Fruit fly (Drosophila melanogaster) whole organism, embryonic: ENCODE measurements around the gene toe.

ENCODE experiments used
- Asciz ChIP-seq: fragments of 200-800 bp; sonication (Bioruptor generic); optimal IDR thresholded peaks from 2 replicates; lab custom pipeline; 2017; ENCODE audit warnings: missing biosample characterization, mild to moderate bottlenecking, missing genetic modification characterization, missing genetic modification reagents
- Awh ChIP-seq: fragments of 200-800 bp; sonication (Bioruptor generic); IDR thresholded peaks from 2 replicates; pipeline ENCODE4, ENCODE4 v1.3.6; 2022; ENCODE audit warnings: missing biosample characterization, missing genetic modification characterization
- B-H1 ChIP-seq: fragments of 200-800 bp; sonication (Bioruptor generic); IDR thresholded peaks from 3 replicates; pipeline ENCODE4 v1.3.6; 2022; ENCODE audit warnings: missing biosample characterization, missing genetic modification characterization
- Blimp-1 ChIP-seq: fragments of 200-800 bp; sonication (Bioruptor generic); optimal IDR thresholded peaks from 3 replicates; lab custom pipeline; 2018; ENCODE audit warnings: missing biosample characterization, missing genetic modification characterization, mild to moderate bottlenecking, moderate library complexity, missing genetic modification reagents
- CG10543 ChIP-seq: fragments of 200-800 bp; sonication (Bioruptor generic); optimal IDR thresholded peaks from 3 replicates; lab custom pipeline; 2017; ENCODE audit warnings: missing biosample characterization, mild to moderate bottlenecking, missing genetic modification characterization, moderate library complexity
- CG10959 ChIP-seq: fragments of 200-800 bp; sonication (Bioruptor generic); IDR thresholded peaks from 2 replicates; pipeline ENCODE4 v1.3.6; 2022; ENCODE audit warnings: missing biosample characterization, missing genetic modification characterization
- CG11093 ChIP-seq: fragments of 200-800 bp; sonication (Bioruptor generic); IDR thresholded peaks from 3 replicates; pipeline ENCODE4 v1.3.6; 2022; ENCODE audit warnings: missing biosample characterization, missing genetic modification characterization
- CG13123 ChIP-seq: fragments of 200-800 bp; sonication (Bioruptor generic); optimal IDR thresholded peaks from 2 replicates; lab custom pipeline; 2016; ENCODE audit warnings: missing biosample characterization, missing genetic modification characterization
- CG2712 ChIP-seq: fragments of 200-800 bp; optimal IDR thresholded peaks from 3 replicates; lab custom pipeline; 2019; ENCODE audit warnings: missing biosample characterization, mild to moderate bottlenecking, missing genetic modification characterization, moderate library complexity
- CG34422 ChIP-seq: fragments of 200-800 bp; sonication (Bioruptor generic); IDR thresholded peaks from 3 replicates; pipeline ENCODE4 v1.3.6; 2022; ENCODE audit warnings: missing biosample characterization, missing genetic modification characterization
- CG4730 ChIP-seq: fragments of 200-800 bp; sonication (Bioruptor generic); IDR thresholded peaks from 2 replicates; pipeline ENCODE4 v1.3.6; 2022; ENCODE audit warnings: missing biosample characterization, missing genetic modification characterization
- CG8359 ChIP-seq: fragments of 200-800 bp; sonication (Bioruptor generic); optimal IDR thresholded peaks from 2 replicates; lab custom pipeline; 2017; ENCODE audit warnings: missing biosample characterization, mild to moderate bottlenecking, missing genetic modification characterization, borderline replicate concordance
- CG8478 ChIP-seq: fragments of >200 bp; optimal IDR thresholded peaks from 2 replicates; lab custom pipeline; 2018
- Dbx ChIP-seq: fragments of 200-800 bp; sonication (Bioruptor generic); IDR thresholded peaks from 3 replicates; pipeline ENCODE4 v1.3.6; 2022; ENCODE audit warnings: missing biosample characterization, missing genetic modification characterization
- Elba2 ChIP-seq: fragments of 200-800 bp; sonication (Bioruptor generic); optimal IDR thresholded peaks from 3 replicates; lab custom pipeline; 2016; ENCODE audit warnings: missing biosample characterization, missing genetic modification characterization
- Ets65A ChIP-seq: fragments of 200-800 bp; sonication (Bioruptor generic); peaks from one replicate; lab custom pipeline; 2016; ENCODE audit warnings: missing biosample characterization, missing genetic modification characterization
- HLHmδ ChIP-seq: fragments of 200-800 bp; sonication (Bioruptor generic); optimal IDR thresholded peaks from 2 replicates; lab custom pipeline; 2018; ENCODE audit warnings: missing biosample characterization, mild to moderate bottlenecking, missing genetic modification characterization, moderate library complexity
- MTF-1 ChIP-seq: fragments of 200-800 bp; sonication (Bioruptor generic); optimal IDR thresholded peaks from 2 replicates; lab custom pipeline; 2018; ENCODE audit warnings: missing biosample characterization, mild to moderate bottlenecking, missing genetic modification characterization, borderline replicate concordance
- Med ChIP-seq: fragments of 200-800 bp; sonication (Bioruptor generic); peaks from one replicate; lab custom pipeline; 2016; ENCODE audit warnings: missing biosample characterization, missing genetic modification characterization, mild to moderate bottlenecking, inconsistent platforms, moderate library complexity
- Neu2 ChIP-seq: fragments of 200-800 bp; sonication (Bioruptor generic); optimal IDR thresholded peaks from 3 replicates; lab custom pipeline; 2016; ENCODE audit warnings: missing biosample characterization, missing genetic modification characterization, borderline replicate concordance
- abd-A ChIP-seq: fragments of 200-800 bp; sonication (Bioruptor generic); optimal IDR thresholded peaks from 3 replicates; lab custom pipeline; 2019; ENCODE audit warnings: missing biosample characterization, mild to moderate bottlenecking, missing genetic modification characterization, moderate library complexity
- amos ChIP-seq: fragments of 200-800 bp; sonication (Bioruptor generic); IDR thresholded peaks from 2 replicates; pipeline ENCODE4 v1.3.6; 2022; ENCODE audit warnings: missing biosample characterization, missing genetic modification characterization; ENCODE audit not compliant: partially characterized antibody
- bcd ChIP-seq: fragments of 200-800 bp; sonication (Bioruptor generic); optimal IDR thresholded peaks from 2 replicates; lab custom pipeline; 2017; ENCODE audit warnings: missing biosample characterization, mild to moderate bottlenecking, missing genetic modification characterization
- grau ChIP-seq: fragments of 200-800 bp; optimal IDR thresholded peaks from 3 replicates; lab custom pipeline; 2019; ENCODE audit warnings: missing biosample characterization, mild to moderate bottlenecking, missing genetic modification characterization, moderate library complexity
- inv ChIP-seq: fragments of 200-800 bp; sonication (Bioruptor generic); IDR thresholded peaks from 2 replicates; pipeline ENCODE4 v1.3.6; 2022; ENCODE audit warnings: missing biosample characterization, missing genetic modification characterization; ENCODE audit not compliant: partially characterized antibody
- kni ChIP-seq: fragments of 200-800 bp; sonication (Bioruptor generic); optimal IDR thresholded peaks from 3 replicates; lab custom pipeline; 2017; ENCODE audit warnings: mild to moderate bottlenecking, missing biosample characterization, missing genetic modification reagents, missing genetic modification characterization
- lola ChIP-seq, 3 experiments: fragments of >200 bp in 2 of 3; fragments of 200-800 bp in 1 of 3; sonication (Bioruptor generic) in 1 of 3; optimal IDR thresholded peaks; 2 replicates each; lab custom pipeline; 2017 to 2019; ENCODE audit warnings: missing biosample characterization in 3 of 3, missing genetic modification characterization in 3 of 3, mild to moderate bottlenecking in 1 of 3, moderate library complexity in 1 of 3
- lov ChIP-seq, 2 experiments: fragments of 200-800 bp in 1 of 2; fragments of >200 bp in 1 of 2; sonication (Bioruptor generic) in 1 of 2; IDR thresholded peaks in 1 of 2; optimal IDR thresholded peaks in 1 of 2; 2 replicates in 1 of 2; 3 replicates in 1 of 2; pipeline versions ENCODE4 v1.3.6 to Lab custom; 2017 to 2022; ENCODE audit warnings: missing biosample characterization in 1 of 2, missing genetic modification characterization in 1 of 2
- mirr ChIP-seq: fragments of 200-800 bp; sonication (Bioruptor generic); optimal IDR thresholded peaks from 3 replicates; lab custom pipeline; 2018; ENCODE audit warnings: missing biosample characterization, mild to moderate bottlenecking, missing genetic modification characterization
- oc ChIP-seq: fragments of 200-800 bp; sonication (Bioruptor generic); optimal IDR thresholded peaks from 2 replicates; lab custom pipeline; 2018; ENCODE audit warnings: missing biosample characterization, mild to moderate bottlenecking, missing genetic modification characterization, moderate library complexity
- pb ChIP-seq: fragments of 200-800 bp; sonication (Bioruptor generic); optimal IDR thresholded peaks from 3 replicates; lab custom pipeline; 2016; ENCODE audit warnings: missing biosample characterization, missing genetic modification characterization
- repo ChIP-seq: fragments of 200-800 bp; sonication (Bioruptor generic); optimal IDR thresholded peaks from 2 replicates; lab custom pipeline; 2016; ENCODE audit warnings: missing biosample characterization, missing genetic modification characterization
- row ChIP-seq: fragments of 200-800 bp; sonication (Bioruptor generic); IDR thresholded peaks from 3 replicates; pipeline ENCODE4 v1.3.6; 2022; ENCODE audit warnings: missing biosample characterization, missing genetic modification characterization
- sd ChIP-seq: fragments of 200-800 bp; sonication (Bioruptor generic); optimal IDR thresholded peaks from 3 replicates; lab custom pipeline; 2018; ENCODE audit warnings: missing biosample characterization, mild to moderate bottlenecking, missing genetic modification characterization, moderate library complexity
- sens ChIP-seq: fragments of 200-800 bp; sonication (Bioruptor generic); peaks from one replicate; lab custom pipeline; 2016; ENCODE audit warnings: missing biosample characterization, missing genetic modification characterization
- seq ChIP-seq: fragments of 200-800 bp; sonication (Bioruptor generic); IDR thresholded peaks from 2 replicates; pipeline ENCODE4 v1.3.6; 2022; ENCODE audit warnings: missing biosample characterization, missing genetic modification characterization
- sna ChIP-seq: fragments of 200-800 bp; sonication (Bioruptor generic); IDR thresholded peaks from 2 replicates; pipeline ENCODE4 v1.3.6; 2022; ENCODE audit warnings: missing biosample characterization, missing genetic modification characterization; ENCODE audit not compliant: partially characterized antibody
- sqz ChIP-seq: fragments of 200-800 bp; sonication (Bioruptor generic); optimal IDR thresholded peaks from 3 replicates; lab custom pipeline; 2018; ENCODE audit warnings: missing biosample characterization, mild to moderate bottlenecking, missing genetic modification characterization
- stc ChIP-seq: fragments of 200-800 bp; sonication (Bioruptor generic); IDR thresholded peaks from 2 replicates; pipeline ENCODE4 v1.3.6; 2022; ENCODE audit warnings: missing biosample characterization, missing genetic modification characterization
- vvl ChIP-seq: fragments of 200-800 bp; sonication (Bioruptor generic); IDR thresholded peaks from 2 replicates; pipeline ENCODE4 v1.3.6; 2022; ENCODE audit warnings: missing biosample characterization, missing genetic modification characterization
- zf30C ChIP-seq: fragments of 200-800 bp; sonication (Bioruptor generic); optimal IDR thresholded peaks from 3 replicates; lab custom pipeline; 2018; ENCODE audit warnings: missing biosample characterization, mild to moderate bottlenecking, missing genetic modification characterization

toe gene

DNA sequence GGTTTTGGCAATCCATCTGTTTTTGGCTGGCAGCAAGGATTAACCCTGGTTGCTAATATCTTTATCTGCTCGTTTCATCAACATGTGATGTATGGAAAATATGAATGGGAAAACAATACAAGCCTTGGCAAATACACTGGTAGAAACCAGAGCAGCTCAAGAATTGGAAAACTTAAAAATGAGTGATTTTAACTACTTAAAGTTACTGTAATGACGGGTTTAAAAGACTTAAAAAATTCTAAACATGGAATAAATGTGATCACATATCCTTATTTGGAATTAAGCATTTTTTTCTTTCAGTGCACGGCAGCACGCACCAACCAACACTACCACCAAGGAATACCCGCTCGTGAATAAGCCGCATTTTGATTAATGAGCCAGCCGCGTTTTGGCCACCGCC lies 32.8 kb upstream of the toe start (continued):
- no peak for TF ChIP-seq lola (GFP tag; optimal IDR thresholded peaks at IDR 0.05; lab: Kevin White, UChicago)
- no peak for TF ChIP-seq CG10543
- TF ChIP-seq sens = peak; percentile 77
- no peak for TF ChIP-seq Elba2
- no peak for TF ChIP-seq Neu2 (GFP tag; lab: Kevin White, UChicago)
- TF ChIP-seq sna (GFP tag; lab: Robert Waterston, UW) = no peak
- no peak for TF ChIP-seq seq (GFP tag; lab: Robert Waterston, UW)
- TF ChIP-seq inv (GFP tag; lab: Robert Waterston, UW) = no peak
- TF ChIP-seq MTF-1 = no peak
- TF ChIP-seq Asciz (GFP tag; lab: Kevin White, UChicago) = no peak
- peak; percentile 5 for TF ChIP-seq CG2712
- TF ChIP-seq CG10959 (GFP tag; lab: Robert Waterston, UW) = no peak
- no peak for TF ChIP-seq stc (GFP tag; lab: Robert Waterston, UW)
- TF ChIP-seq HLHmδ (GFP tag; lab: Kevin White, UChicago) = no peak
- no peak for TF ChIP-seq B-H1
- no peak for TF ChIP-seq CG8359
- TF ChIP-seq, all 482 proteins: peak for 8

DNA sequence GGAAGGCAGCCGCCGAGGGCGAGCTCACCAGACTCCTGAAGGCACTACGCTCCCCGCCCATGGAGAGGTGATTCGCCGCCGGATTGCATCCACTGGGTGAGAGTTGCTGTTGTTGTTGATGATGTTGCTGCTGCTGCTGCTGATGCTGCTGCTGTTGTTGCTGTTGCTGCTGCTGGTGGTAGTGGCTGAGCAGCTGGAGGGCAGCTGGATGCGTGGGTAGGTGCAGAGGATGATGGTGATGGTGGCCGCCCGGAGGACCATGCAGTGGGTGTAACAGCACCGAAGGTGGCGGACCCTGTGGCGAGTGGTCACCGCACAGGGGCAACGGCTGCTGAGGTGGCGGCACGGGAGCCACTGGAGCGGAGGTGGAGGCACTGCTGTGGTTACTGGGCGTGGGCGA lies 31.1 kb upstream of the toe start:
- TF ChIP-seq Med (GFP tag; lab: Kevin White, UChicago) = peak; percentile 23
- 0 out of 3 replicates have a peak, but pooled peaks have one; percentile 21 for TF ChIP-seq Dbx (GFP tag; lab: Robert Waterston, UW)
- 0 out of 3 replicates have a peak, but pooled peaks have one; percentile 13 for TF ChIP-seq CG11093 (GFP tag; lab: Robert Waterston, UW)
- TF ChIP-seq repo (GFP tag; lab: Kevin White, UChicago) = no peak
- no peak for TF ChIP-seq bcd
- TF ChIP-seq amos (GFP tag; lab: Robert Waterston, UW) = no peak
- peak; percentile 71 for TF ChIP-seq CG8478 (lab: Kevin White, UChicago)
- TF ChIP-seq Ets65A (GFP tag; lab: Kevin White, UChicago) = peak; percentile 81
- TF ChIP-seq CG4730 (GFP tag; lab: Robert Waterston, UW) = no peak
- no peak for TF ChIP-seq zf30C (GFP tag; lab: Kevin White, UChicago)

DNA sequence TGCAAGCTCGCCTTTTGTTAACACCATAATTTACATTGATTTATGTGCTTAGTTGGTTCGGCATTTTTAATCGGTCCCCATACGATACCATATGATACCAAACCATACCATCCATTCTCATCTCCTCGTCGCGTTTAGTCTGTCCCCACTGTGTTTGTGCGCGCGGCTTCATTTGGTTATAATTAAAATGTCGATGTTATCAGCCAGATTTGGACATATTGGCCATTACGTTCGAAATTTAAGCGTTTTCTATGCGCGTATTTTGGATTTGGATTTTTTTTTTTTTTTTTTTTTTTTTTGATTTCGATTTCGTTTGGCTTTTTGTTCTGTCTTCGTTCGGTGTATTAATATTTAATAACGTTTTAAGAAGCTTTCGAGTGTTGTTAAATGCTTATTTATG lies 29.5 kb upstream of the toe start:
- TF ChIP-seq row (GFP tag; lab: Robert Waterston, UW) (0 out of 3 replicates have a peak, but pooled peaks have one; percentile 23), sd (tag; lab: Kevin White, UChicago) (peak; percentile 16), oc (tag; lab: Kevin White, UChicago) (peak; percentile 76), abd-A (tag; lab: Kevin White, UChicago) (peak; percentile 97), pb (GFP tag; lab: Kevin White, UChicago) (no peak), Blimp-1 (GFP tag; lab: Kevin White, UChicago) (peak; percentile 77), lov (optimal IDR thresholded peaks at IDR 0.05; lab: Kevin White, UChicago) (no peak), lov (GFP tag; IDR thresholded peaks at IDR 0.05; lab: Robert Waterston, UW) (no peak), kni (GFP tag; lab: Kevin White, UChicago) (peak; percentile 10), mirr (GFP tag; lab: Kevin White, UChicago) (no peak), grau (peak; percentile 80), CG34422 (no peak), CG13123 (GFP tag; lab: Kevin White, UChicago) (no peak), Awh (peak; percentile 87), vvl (GFP tag; lab: Robert Waterston, UW) (0 out of 2 replicates have a peak, but pooled peaks have one; percentile 27), sqz (GFP tag; lab: Kevin White, UChicago) (peak; percentile 61)
